Worm (Caenorhabditis elegans) whole organism, L1 larva: ENCODE data around the gene T10H9.1.

Source experiments
- C04F5.9 ChIP-seq: sonication (generic microtip); optimal IDR thresholded peaks from 2 replicates; lab custom pipeline; 2016; ENCODE audit warnings: missing genetic modification characterization, missing compliant biosample characterization
- ces-1 ChIP-seq: fragments of 150-350 bp; optimal IDR thresholded peaks from 2 replicates; lab custom pipeline; 2014; ENCODE audit warnings: missing biosample characterization, missing genetic modification reagents, missing genetic modification characterization
- efl-3 ChIP-seq: fragments of 200-800 bp; sonication (Bioruptor generic); optimal IDR thresholded peaks from 2 replicates; lab custom pipeline; 2018; ENCODE audit warnings: mild to moderate bottlenecking, missing genetic modification characterization, missing compliant biosample characterization
- elt-3 ChIP-seq, 6 experiments: fragments of 150-350 bp in 1 of 6; sonication (generic microtip); optimal IDR thresholded peaks; 2 replicates each; lab custom pipeline; 2017 to 2018; ENCODE audit warnings: missing biosample characterization in 6 of 6, missing genetic modification characterization in 6 of 6, inconsistent platforms in 1 of 6
- lsy-2 ChIP-seq, 2 experiments: fragments of 150-350 bp; optimal IDR thresholded peaks; 2 replicates each; lab custom pipeline; 2014; ENCODE audit warnings: missing biosample characterization in 2 of 2, missing genetic modification characterization in 2 of 2
- nhr-28 ChIP-seq: fragments of 150-350 bp; optimal IDR thresholded peaks from 2 replicates; lab custom pipeline; 2014; ENCODE audit warnings: missing biosample characterization, missing genetic modification characterization
- rnt-1 ChIP-seq: sonication (generic microtip); optimal IDR thresholded peaks from 2 replicates; lab custom pipeline; 2016; ENCODE audit warnings: mild to moderate bottlenecking, missing genetic modification characterization, moderate library complexity, missing compliant biosample characterization
- zag-1 ChIP-seq: fragments of 150-350 bp; optimal IDR thresholded peaks from 2 replicates; lab custom pipeline; 2014; ENCODE audit warnings: missing biosample characterization, missing genetic modification characterization

DNA sequence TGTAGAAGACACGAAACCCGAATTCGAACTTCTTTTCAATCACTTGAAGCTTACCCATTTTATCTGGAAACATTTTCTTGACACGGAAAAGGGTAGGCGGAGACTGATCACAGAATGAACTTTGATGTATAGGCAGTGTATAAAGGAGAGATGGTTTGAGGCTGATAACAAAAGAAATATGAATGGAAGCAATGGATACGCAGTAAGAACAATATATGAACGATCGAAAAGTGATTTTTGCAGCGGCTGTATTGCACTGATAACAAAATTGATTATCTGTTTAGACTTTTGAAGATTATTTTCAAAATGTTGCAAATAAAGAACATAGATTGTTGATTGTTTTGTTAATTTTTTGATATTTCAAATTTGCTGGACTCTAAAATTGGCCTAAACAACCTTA, 16.3 kb downstream of the T10H9.1 start, which contains the start of gene pmp-5:
- TF ChIP-seq nhr-28 (tag; lab: Kevin White, UChicago) (no peak), efl-3 (no peak), ces-1 (GFP tag; lab: Kevin White, UChicago) (no peak), elt-3 (tag; optimal IDR thresholded peaks at IDR 0.05; lab: Kevin White, UChicago) (peak in 1 of 6 experiments; percentile 37), lsy-2 (tag; optimal IDR thresholded peaks at IDR 0.05; lab: Kevin White, UChicago) (no peak), rnt-1 (tag; lab: Kevin White, UChicago) (no peak), zag-1 (tag; lab: Kevin White, UChicago) (no peak), C04F5.9 (tag; lab: Kevin White, UChicago) (no peak)
